Fruit fly (Drosophila melanogaster) whole organism, embryonic: ENCODE results near the gene Phae1.

Source experiments
- CG10366 ChIP-seq: fragments of 200-800 bp; sonication (Bioruptor generic); IDR thresholded peaks from 2 replicates; pipeline ENCODE4 v1.3.6; 2022; ENCODE audit warnings: missing biosample characterization, missing genetic modification characterization
- CG11560 ChIP-seq: fragments of 200-800 bp; sonication (Bioruptor generic); IDR thresholded peaks from 3 replicates; pipeline ENCODE4 v1.3.6; 2022; ENCODE audit warnings: missing biosample characterization, missing genetic modification characterization
- CG12391 ChIP-seq: fragments of 200-800 bp; sonication (Bioruptor generic); optimal IDR thresholded peaks from 3 replicates; lab custom pipeline; 2018; ENCODE audit warnings: missing biosample characterization, mild to moderate bottlenecking, missing genetic modification characterization, moderate library complexity
- CG12659 ChIP-seq: fragments of 200-800 bp; sonication (Bioruptor generic); optimal IDR thresholded peaks from 3 replicates; lab custom pipeline; 2017; ENCODE audit warnings: mild to moderate bottlenecking, missing biosample characterization, missing genetic modification reagents, missing genetic modification characterization
- CG13894 ChIP-seq: fragments of 200-800 bp; sonication (Bioruptor generic); optimal IDR thresholded peaks from 3 replicates; lab custom pipeline; 2018; ENCODE audit warnings: missing biosample characterization, mild to moderate bottlenecking, missing genetic modification characterization, moderate library complexity
- CG15479 ChIP-seq: fragments of 200-800 bp; sonication (Bioruptor generic); optimal IDR thresholded peaks from 3 replicates; lab custom pipeline; 2019; ENCODE audit warnings: missing biosample characterization, mild to moderate bottlenecking, missing genetic modification characterization, moderate library complexity
- CG1603 ChIP-seq: fragments of 200-800 bp; sonication (Bioruptor generic); optimal IDR thresholded peaks from 2 replicates; lab custom pipeline; 2019; ENCODE audit warnings: missing biosample characterization, mild to moderate bottlenecking, missing genetic modification characterization, moderate library complexity
- CG1792 ChIP-seq: fragments of 200-800 bp; sonication (Bioruptor generic); optimal IDR thresholded peaks from 2 replicates; lab custom pipeline; 2016; ENCODE audit warnings: missing biosample characterization, missing genetic modification characterization
- CG18262 ChIP-seq: fragments of 200-800 bp; optimal IDR thresholded peaks from 3 replicates; lab custom pipeline; 2019; ENCODE audit warnings: missing biosample characterization, mild to moderate bottlenecking, missing genetic modification characterization, moderate library complexity
- CG18599 ChIP-seq: fragments of 200-800 bp; sonication (Bioruptor generic); optimal IDR thresholded peaks from 3 replicates; lab custom pipeline; 2017; ENCODE audit warnings: missing biosample characterization, missing genetic modification characterization, mild to moderate bottlenecking, moderate library complexity, missing genetic modification reagents
- CG2116 ChIP-seq: fragments of 200-800 bp; sonication (Bioruptor generic); optimal IDR thresholded peaks from 3 replicates; lab custom pipeline; 2018; ENCODE audit warnings: missing biosample characterization, mild to moderate bottlenecking, missing genetic modification characterization
- CG2202 ChIP-seq: fragments of 200-800 bp; sonication (Bioruptor generic); optimal IDR thresholded peaks from 2 replicates; lab custom pipeline; 2018; ENCODE audit warnings: missing biosample characterization, mild to moderate bottlenecking, missing genetic modification characterization
- CG2712 ChIP-seq: fragments of 200-800 bp; optimal IDR thresholded peaks from 3 replicates; lab custom pipeline; 2019; ENCODE audit warnings: missing biosample characterization, mild to moderate bottlenecking, missing genetic modification characterization, moderate library complexity
- CG31388 ChIP-seq: fragments of 200-800 bp; sonication (Bioruptor generic); optimal IDR thresholded peaks from 2 replicates; lab custom pipeline; 2016; ENCODE audit warnings: missing biosample characterization, missing genetic modification characterization
- CG3163 ChIP-seq: fragments of 200-800 bp; sonication (Bioruptor generic); optimal IDR thresholded peaks from 3 replicates; lab custom pipeline; 2016; ENCODE audit warnings: missing biosample characterization, missing genetic modification characterization
- CG42726 ChIP-seq: fragments of 200-800 bp; sonication (Bioruptor generic); IDR thresholded peaks from 2 replicates; pipeline ENCODE4 v1.3.6; 2022; ENCODE audit warnings: missing biosample characterization, missing genetic modification characterization; ENCODE audit not compliant: partially characterized antibody
- CG4617 ChIP-seq: fragments of 200-800 bp; sonication (Bioruptor generic); optimal IDR thresholded peaks from 3 replicates; lab custom pipeline; 2016; ENCODE audit warnings: missing biosample characterization, missing genetic modification characterization, borderline replicate concordance
- CG6254 ChIP-seq: fragments of 200-800 bp; sonication (Bioruptor generic); optimal IDR thresholded peaks from 3 replicates; lab custom pipeline; 2017; ENCODE audit warnings: mild to moderate bottlenecking, missing biosample characterization, missing genetic modification reagents, missing genetic modification characterization
- CG7271 ChIP-seq: fragments of 200-800 bp; sonication (Bioruptor generic); optimal IDR thresholded peaks from 2 replicates; lab custom pipeline; 2018; ENCODE audit warnings: missing biosample characterization, mild to moderate bottlenecking, missing genetic modification characterization, moderate library complexity
- CG8388 ChIP-seq: fragments of 200-800 bp; sonication (Bioruptor generic); optimal IDR thresholded peaks from 2 replicates; lab custom pipeline; 2019; ENCODE audit warnings: missing biosample characterization, mild to moderate bottlenecking, missing genetic modification characterization, moderate library complexity
- CG9437 ChIP-seq: fragments of 200-800 bp; sonication (Bioruptor generic); optimal IDR thresholded peaks from 2 replicates; lab custom pipeline; 2018; ENCODE audit warnings: missing biosample characterization, mild to moderate bottlenecking, missing genetic modification characterization
- CG9727 ChIP-seq: fragments of 200-800 bp; sonication (Bioruptor generic); optimal IDR thresholded peaks from 3 replicates; lab custom pipeline; 2017; ENCODE audit warnings: missing biosample characterization, mild to moderate bottlenecking, missing genetic modification characterization
- CG9876 ChIP-seq: fragments of 200-800 bp; sonication (Bioruptor generic); optimal IDR thresholded peaks from 2 replicates; lab custom pipeline; 2016; ENCODE audit warnings: missing biosample characterization, missing genetic modification characterization
- Fer1 ChIP-seq: fragments of 200-800 bp; sonication (Bioruptor generic); optimal IDR thresholded peaks from 2 replicates; lab custom pipeline; 2017; ENCODE audit warnings: missing biosample characterization, mild to moderate bottlenecking, missing genetic modification characterization
- Hr3 ChIP-seq: fragments of 200-800 bp; sonication (Bioruptor generic); optimal IDR thresholded peaks from 3 replicates; lab custom pipeline; 2016; ENCODE audit warnings: missing biosample characterization, missing genetic modification characterization
- Lpt ChIP-seq: fragments of >200 bp; optimal IDR thresholded peaks from 2 replicates; lab custom pipeline; 2018; ENCODE audit warnings: missing biosample characterization, missing genetic modification characterization
- Max ChIP-seq: fragments of 200-800 bp; sonication (Bioruptor generic); optimal IDR thresholded peaks from 2 replicates; lab custom pipeline; 2016; ENCODE audit warnings: missing biosample characterization, mild to moderate bottlenecking, missing genetic modification characterization
- NK7.1 ChIP-seq: fragments of 200-800 bp; sonication (Bioruptor generic); optimal IDR thresholded peaks from 3 replicates; lab custom pipeline; 2016; ENCODE audit warnings: missing biosample characterization, missing genetic modification characterization
- Neu2 ChIP-seq: fragments of 200-800 bp; sonication (Bioruptor generic); optimal IDR thresholded peaks from 3 replicates; lab custom pipeline; 2016; ENCODE audit warnings: missing biosample characterization, missing genetic modification characterization, borderline replicate concordance
- PHDP ChIP-seq: fragments of 200-800 bp; sonication (Bioruptor generic); optimal IDR thresholded peaks from 3 replicates; lab custom pipeline; 2018; ENCODE audit warnings: missing biosample characterization, mild to moderate bottlenecking, missing genetic modification characterization, moderate library complexity
- Sry-β ChIP-seq: fragments of 200-800 bp; sonication (Bioruptor generic); optimal IDR thresholded peaks from 2 replicates; lab custom pipeline; 2018; ENCODE audit warnings: missing biosample characterization, mild to moderate bottlenecking, missing genetic modification characterization, moderate library complexity
- Sry-δ ChIP-seq: fragments of 200-800 bp; sonication (Bioruptor generic); optimal IDR thresholded peaks from 2 replicates; lab custom pipeline; 2016; ENCODE audit warnings: missing biosample characterization, missing genetic modification characterization
- cas ChIP-seq: fragments of 200-800 bp; sonication (Bioruptor generic); IDR thresholded peaks from 2 replicates; pipeline ENCODE4 v1.3.6; 2022; ENCODE audit warnings: missing biosample characterization, missing genetic modification characterization
- corto ChIP-seq: fragments of 200-800 bp; sonication (Bioruptor generic); optimal IDR thresholded peaks from 2 replicates; lab custom pipeline; 2016; ENCODE audit warnings: missing biosample characterization, mild to moderate bottlenecking, missing genetic modification characterization, moderate library complexity
- danr ChIP-seq: fragments of 200-800 bp; sonication (Bioruptor generic); IDR thresholded peaks from 2 replicates; pipeline ENCODE4 v1.3.6; 2022; ENCODE audit warnings: missing biosample characterization, missing genetic modification characterization
- eve ChIP-seq, 2 experiments: fragments of >200 bp; optimal IDR thresholded peaks; 2 replicates each; lab custom pipeline; 2017; ENCODE audit warnings: missing biosample characterization in 2 of 2, missing genetic modification characterization in 2 of 2
- gce ChIP-seq: fragments of 200-800 bp; sonication (Bioruptor generic); IDR thresholded peaks from 3 replicates; pipeline ENCODE4 v1.3.6; 2022; ENCODE audit warnings: missing biosample characterization, missing genetic modification characterization
- jigr1 ChIP-seq: fragments of 200-800 bp; sonication (Bioruptor generic); IDR thresholded peaks from 3 replicates; pipeline ENCODE4 v1.3.6; 2022; ENCODE audit warnings: missing biosample characterization, missing genetic modification characterization
- jing ChIP-seq: fragments of 200-800 bp; sonication (Bioruptor generic); optimal IDR thresholded peaks from 2 replicates; lab custom pipeline; 2018; ENCODE audit warnings: missing biosample characterization, mild to moderate bottlenecking, missing genetic modification characterization
- lbe ChIP-seq: fragments of 200-800 bp; sonication (Bioruptor generic); optimal IDR thresholded peaks from 2 replicates; lab custom pipeline; 2016; ENCODE audit warnings: missing biosample characterization, mild to moderate bottlenecking, missing genetic modification characterization
- pfk ChIP-seq: fragments of 200-800 bp; sonication (Bioruptor generic); optimal IDR thresholded peaks from 2 replicates; lab custom pipeline; 2018; ENCODE audit warnings: missing biosample characterization, mild to moderate bottlenecking, missing genetic modification characterization, moderate library complexity
- ro ChIP-seq: fragments of 200-800 bp; sonication (Bioruptor generic); IDR thresholded peaks from 2 replicates; pipeline ENCODE4 v1.3.6; 2022; ENCODE audit warnings: missing biosample characterization, missing genetic modification characterization
- row ChIP-seq: fragments of 200-800 bp; sonication (Bioruptor generic); IDR thresholded peaks from 3 replicates; pipeline ENCODE4 v1.3.6; 2022; ENCODE audit warnings: missing biosample characterization, missing genetic modification characterization
- run ChIP-seq: fragments of 200-800 bp; sonication (Bioruptor generic); optimal IDR thresholded peaks from 3 replicates; lab custom pipeline; 2018; ENCODE audit warnings: missing biosample characterization, mild to moderate bottlenecking, missing genetic modification characterization
- sd ChIP-seq: fragments of 200-800 bp; sonication (Bioruptor generic); optimal IDR thresholded peaks from 3 replicates; lab custom pipeline; 2018; ENCODE audit warnings: missing biosample characterization, mild to moderate bottlenecking, missing genetic modification characterization, moderate library complexity
- sima ChIP-seq: fragments of 200-800 bp; sonication (Bioruptor generic); optimal IDR thresholded peaks from 2 replicates; lab custom pipeline; 2016; ENCODE audit warnings: missing biosample characterization, missing genetic modification characterization
- sqz ChIP-seq: fragments of 200-800 bp; sonication (Bioruptor generic); optimal IDR thresholded peaks from 3 replicates; lab custom pipeline; 2018; ENCODE audit warnings: missing biosample characterization, mild to moderate bottlenecking, missing genetic modification characterization
- stwl ChIP-seq: fragments of 200-800 bp; sonication (Bioruptor generic); optimal IDR thresholded peaks from 3 replicates; lab custom pipeline; 2018; ENCODE audit warnings: missing biosample characterization, mild to moderate bottlenecking, missing genetic modification characterization, moderate library complexity
- tll ChIP-seq, 2 experiments: fragments of 200-800 bp in 1 of 2; fragments of >200 bp in 1 of 2; sonication (Bioruptor generic) in 1 of 2; optimal IDR thresholded peaks; 2 replicates each; lab custom pipeline; 2017 to 2019; ENCODE audit warnings: missing biosample characterization in 2 of 2, missing genetic modification characterization in 2 of 2, mild to moderate bottlenecking in 1 of 2, moderate library complexity in 1 of 2
- trh ChIP-seq: fragments of 200-800 bp; sonication (Bioruptor generic); optimal IDR thresholded peaks from 2 replicates; lab custom pipeline; 2016; ENCODE audit warnings: missing biosample characterization, missing genetic modification characterization
- zen ChIP-seq: fragments of 200-800 bp; sonication (Bioruptor generic); optimal IDR thresholded peaks from 3 replicates; lab custom pipeline; 2018; ENCODE audit warnings: missing biosample characterization, mild to moderate bottlenecking, missing genetic modification characterization, moderate library complexity

The Phae1 gene

dm6 chr2L:12097698-12098097, 11.5 kb upstream of the Phae1 start, which contains the start of gene Ced-12 (continued):
- TF ChIP-seq pfk (GFP tag; lab: Kevin White, UChicago), result no peak
- TF ChIP-seq Max (GFP tag; lab: Kevin White, UChicago), result no peak
- no peak for TF ChIP-seq CG11560 (tag; lab: Robert Waterston, UW)
- no peak for TF ChIP-seq CG6254 (GFP tag; lab: Kevin White, UChicago)
- no peak for TF ChIP-seq Hr3 (GFP tag; lab: Kevin White, UChicago)
- TF ChIP-seq CG31388 (GFP tag; lab: Kevin White, UChicago), result no peak
- TF ChIP-seq CG8388, result no peak
- peak; percentile 85 for TF ChIP-seq sqz (GFP tag; lab: Kevin White, UChicago)
- no peak for TF ChIP-seq Neu2 (GFP tag; lab: Kevin White, UChicago)
- no peak for TF ChIP-seq row (GFP tag; lab: Robert Waterston, UW)
- no peak for TF ChIP-seq CG9727 (GFP tag; lab: Kevin White, UChicago)
- TF ChIP-seq CG4617 (GFP tag; lab: Kevin White, UChicago), result peak; percentile 87
- TF ChIP-seq eve (GFP tag; optimal IDR thresholded peaks at IDR 0.05; lab: Kevin White, UChicago), result no peak
- TF ChIP-seq stwl (tag; lab: Kevin White, UChicago), result peak; percentile 58
- TF ChIP-seq CG18599 (GFP tag; lab: Kevin White, UChicago), result no peak
- TF ChIP-seq danr (GFP tag; lab: Robert Waterston, UW), result no peak
- TF ChIP-seq CG42726 (GFP tag; lab: Robert Waterston, UW), result no peak
- TF ChIP-seq CG1603 (tag; lab: Kevin White, UChicago), result peak; percentile 24
- peak; percentile 18 for TF ChIP-seq Sry-δ
- peak; percentile 42 for TF ChIP-seq zen (tag; lab: Kevin White, UChicago)
- TF ChIP-seq jigr1 (GFP tag; lab: Robert Waterston, UW), result no peak
- no peak for TF ChIP-seq PHDP
- no peak for TF ChIP-seq run (tag; lab: Kevin White, UChicago)
- no peak for TF ChIP-seq sima (GFP tag; lab: Kevin White, UChicago)
- no peak for TF ChIP-seq CG2712
- no peak for TF ChIP-seq gce (GFP tag; lab: Robert Waterston, UW)
- peak; percentile 66 for TF ChIP-seq Sry-β (GFP tag; lab: Kevin White, UChicago)
- no peak for TF ChIP-seq CG9437
- TF ChIP-seq CG18262 (tag; lab: Kevin White, UChicago), result peak; percentile 60
- peak; percentile 5 for TF ChIP-seq CG12659 (GFP tag; lab: Kevin White, UChicago)
- no peak for TF ChIP-seq tll (GFP tag; optimal IDR thresholded peaks at IDR 0.05; lab: Kevin White, UChicago)
- no peak for TF ChIP-seq CG2202 (tag; lab: Kevin White, UChicago)
- TF ChIP-seq CG2116 (GFP tag; lab: Kevin White, UChicago), result peak; percentile 18
- no peak for TF ChIP-seq CG13894 (tag; lab: Kevin White, UChicago)
- TF ChIP-seq ro (GFP tag; lab: Robert Waterston, UW), result no peak
- TF ChIP-seq CG12391 (tag; lab: Kevin White, UChicago), result no peak
- no peak for TF ChIP-seq jing (GFP tag; lab: Kevin White, UChicago)
- TF ChIP-seq Fer1 (GFP tag; lab: Kevin White, UChicago), result no peak
- TF ChIP-seq sd, result peak; percentile 1
- no peak for TF ChIP-seq cas (GFP tag; lab: Robert Waterston, UW)
- no peak for TF ChIP-seq CG3163
- no peak for TF ChIP-seq trh (GFP tag; lab: Kevin White, UChicago)
- TF ChIP-seq NK7.1 (GFP tag; lab: Kevin White, UChicago), result no peak
- TF ChIP-seq CG9876 (GFP tag; lab: Kevin White, UChicago), result no peak
- no peak for TF ChIP-seq Lpt (GFP tag; lab: Kevin White, UChicago)
- TF ChIP-seq CG10366 (GFP tag; lab: Robert Waterston, UW), result no peak
- TF ChIP-seq CG1792 (GFP tag; lab: Kevin White, UChicago), result no peak
- TF ChIP-seq lbe, result no peak
- no peak for TF ChIP-seq corto (GFP tag; lab: Kevin White, UChicago)
- TF ChIP-seq CG7271 (tag; lab: Kevin White, UChicago), result no peak
- no peak for TF ChIP-seq CG15479 (GFP tag; lab: Kevin White, UChicago)
